Worm (Caenorhabditis elegans): ENCODE measurements around the gene E04D5.4.

DNA sequence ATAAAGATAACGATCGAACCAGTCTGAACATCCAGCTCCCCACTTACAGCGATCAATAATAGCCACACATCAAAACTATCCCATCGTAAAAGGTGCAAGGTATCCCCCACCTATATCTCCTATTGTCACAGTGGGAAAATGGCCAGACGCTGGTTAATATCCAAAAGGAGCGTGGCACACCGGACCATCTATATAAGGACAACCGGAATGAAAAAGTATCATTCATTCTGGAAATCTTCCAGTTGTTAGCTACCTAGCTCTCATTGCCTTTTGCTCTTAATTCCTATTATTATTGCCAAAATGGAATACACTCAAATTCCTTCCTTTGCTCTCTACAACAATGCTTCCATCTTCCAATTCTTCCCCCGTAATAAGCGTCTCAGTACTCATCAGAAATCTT, 36.9 kb downstream of the E04D5.4 start, which contains the start of gene ZK666.4:
- TF ChIP-seq Y67H2A.10 (GFP tag; conservative IDR thresholded peaks at IDR 0.05) (no peak), him-1 (tag; optimal IDR thresholded peaks at IDR 0.05) (no peak), ama-1 (optimal IDR thresholded peaks at IDR 0.05) (no peak), ama-1 (GFP tag; optimal IDR thresholded peaks at IDR 0.05) (no peak), ztf-3 (GFP tag; optimal IDR thresholded peaks at IDR 0.05) (no peak), mes-4 (tag; optimal IDR thresholded peaks at IDR 0.05) (no peak), pha-4 (tag; optimal IDR thresholded peaks at IDR 0.05) (no peak), F57C9.4 (tag; optimal IDR thresholded peaks at IDR 0.05) (no peak), hmg-1.2 (GFP tag; IDR thresholded peaks at IDR 0.05) (no peak), ceh-58 (GFP tag; IDR thresholded peaks at IDR 0.05) (no peak), snpc-4 (GFP tag; optimal IDR thresholded peaks at IDR 0.05) (no peak), snpc-4 (tag; optimal IDR thresholded peaks at IDR 0.05) (no peak), efl-1 (GFP tag; optimal IDR thresholded peaks at IDR 0.05) (no peak)
